Worm (Caenorhabditis elegans) whole organism, L4 larva: ENCODE data around the gene C30G12.4.

Experiments
- D1046.2 ChIP-seq: fragments of 200-800 bp; sonication (Bioruptor generic); IDR thresholded peaks from 2 replicates; pipeline ENCODE4 v1.3.6; 2022; ENCODE audit warnings: missing genetic modification characterization, missing compliant biosample characterization
- F10B5.3 ChIP-seq: sonication (generic microtip); optimal IDR thresholded peaks from 2 replicates; lab custom pipeline; 2016; ENCODE audit warnings: mild to moderate bottlenecking, missing genetic modification characterization, missing compliant biosample characterization
- T26A8.4 ChIP-seq: fragments of 200-800 bp; sonication (Bioruptor generic); IDR thresholded peaks from 2 replicates; pipeline ENCODE4 v1.3.6; 2022; ENCODE audit warnings: missing genetic modification characterization, missing compliant biosample characterization
- Y105C5A.15 ChIP-seq: fragments of 200-800 bp; sonication (Bioruptor generic); IDR thresholded peaks from 2 replicates; pipeline ENCODE4 v1.3.6; 2022; ENCODE audit warnings: missing genetic modification characterization, missing compliant biosample characterization
- Y48G9A.11 ChIP-seq: fragments of 200-800 bp; sonication (Bioruptor generic); IDR thresholded peaks from 2 replicates; pipeline ENCODE4 v1.3.6; 2022; ENCODE audit warnings: missing genetic modification reagents, missing genetic modification characterization, missing compliant biosample characterization
- ceh-28 ChIP-seq: fragments of 150-350 bp; optimal IDR thresholded peaks from 2 replicates; lab custom pipeline; 2014; ENCODE audit warnings: missing biosample characterization, missing genetic modification reagents, missing genetic modification characterization
- ceh-32 ChIP-seq: sonication (generic microtip); optimal IDR thresholded peaks from 2 replicates; lab custom pipeline; 2016; ENCODE audit warnings: mild to moderate bottlenecking, missing genetic modification characterization, missing compliant biosample characterization; ENCODE audit not compliant: poor library complexity
- cey-2 ChIP-seq: sonication (generic microtip); optimal IDR thresholded peaks from 3 replicates; lab custom pipeline; 2017; ENCODE audit warnings: missing genetic modification characterization, mild to moderate bottlenecking, missing compliant biosample characterization, antibody characterized with exemption, borderline replicate concordance; ENCODE audit not compliant: insufficient read depth
- ctbp-1 ChIP-seq: fragments of 200-800 bp; sonication (Bioruptor generic); IDR thresholded peaks from 2 replicates; pipeline ENCODE4 v1.3.6; 2022; ENCODE audit warnings: missing genetic modification reagents, missing genetic modification characterization, missing compliant biosample characterization
- daf-16 ChIP-seq, 3 experiments: sonication (generic microtip); optimal IDR thresholded peaks; 2 replicates each; lab custom pipeline; 2016 to 2017; ENCODE audit warnings: missing genetic modification characterization in 3 of 3, missing genetic modification reagents in 3 of 3, mild to moderate bottlenecking in 2 of 3, missing compliant biosample characterization in 2 of 3, missing biosample characterization in 1 of 3, moderate library complexity in 1 of 3
- daf-8 ChIP-seq: fragments of 200-800 bp; sonication (Bioruptor generic); IDR thresholded peaks from 2 replicates; pipeline ENCODE4 v1.3.6; 2022; ENCODE audit warnings: missing genetic modification characterization, missing compliant biosample characterization
- dmd-6 ChIP-seq: fragments of 200-800 bp; sonication (Bioruptor generic); IDR thresholded peaks from 2 replicates; pipeline ENCODE4 v1.3.6; 2022; ENCODE audit warnings: missing genetic modification reagents, missing genetic modification characterization, missing compliant biosample characterization
- dve-1 ChIP-seq: sonication (generic microtip); optimal IDR thresholded peaks from 2 replicates; lab custom pipeline; 2017; ENCODE audit warnings: antibody characterized with exemption, mild to moderate bottlenecking, missing genetic modification characterization, missing compliant biosample characterization; ENCODE audit not compliant: insufficient read depth
- fkh-10 ChIP-seq: fragments of 150-350 bp; optimal IDR thresholded peaks from 2 replicates; lab custom pipeline; 2014; ENCODE audit warnings: missing biosample characterization, missing genetic modification reagents, missing genetic modification characterization
- gei-8 ChIP-seq: fragments of 200-800 bp; sonication (Bioruptor generic); optimal IDR thresholded peaks from 2 replicates; lab custom pipeline; 2018; ENCODE audit warnings: mild to moderate bottlenecking, missing genetic modification characterization, missing compliant biosample characterization
- hlh-11 ChIP-seq: fragments of 200-800 bp; sonication (Bioruptor generic); optimal IDR thresholded peaks from 2 replicates; lab custom pipeline; 2018; ENCODE audit warnings: mild to moderate bottlenecking, missing genetic modification characterization, missing compliant biosample characterization
- hlh-30 ChIP-seq: sonication (generic microtip); optimal IDR thresholded peaks from 2 replicates; lab custom pipeline; 2017; ENCODE audit warnings: antibody characterized with exemption, mild to moderate bottlenecking, missing genetic modification characterization, missing compliant biosample characterization; ENCODE audit not compliant: insufficient read depth
- lin-13 ChIP-seq: fragments of 150-350 bp; optimal IDR thresholded peaks from 2 replicates; lab custom pipeline; 2014; ENCODE audit warnings: missing biosample characterization, missing genetic modification reagents, missing genetic modification characterization
- lin-38 ChIP-seq: fragments of 200-800 bp; sonication (Bioruptor generic); IDR thresholded peaks from 2 replicates; pipeline ENCODE4 v1.3.6; 2022; ENCODE audit warnings: missing genetic modification reagents, missing genetic modification characterization, missing compliant biosample characterization
- lin-39 ChIP-seq: fragments of 150-350 bp; optimal IDR thresholded peaks from 2 replicates; lab custom pipeline; 2014; ENCODE audit warnings: missing biosample characterization, missing genetic modification reagents, missing genetic modification characterization
- lsy-2 ChIP-seq, 2 experiments: fragments of 150-350 bp in 1 of 2; sonication (generic microtip) in 1 of 2; optimal IDR thresholded peaks; 2 replicates each; lab custom pipeline; 2014 to 2017; ENCODE audit warnings: missing biosample characterization in 2 of 2, missing genetic modification characterization in 2 of 2
- madf-5 ChIP-seq, 2 experiments: fragments of 200-800 bp; sonication (Bioruptor generic); IDR thresholded peaks; 2 replicates each; pipeline ENCODE4 v1.3.6; 2022; ENCODE audit warnings: missing compliant biosample characterization in 2 of 2, missing genetic modification characterization in 2 of 2
- mdl-1 ChIP-seq, 2 experiments: fragments of 150-350 bp in 1 of 2; sonication (generic microtip) in 1 of 2; optimal IDR thresholded peaks; 2 replicates each; lab custom pipeline; 2014 to 2017; ENCODE audit warnings: missing biosample characterization in 2 of 2, missing genetic modification characterization in 2 of 2
- mdt-29 ChIP-seq: fragments of 200-800 bp; sonication (Bioruptor generic); IDR thresholded peaks from 2 replicates; pipeline ENCODE4 v1.3.6; 2022; ENCODE audit warnings: missing genetic modification reagents, missing genetic modification characterization, missing compliant biosample characterization
- mes-2 ChIP-seq: sonication (generic microtip); optimal IDR thresholded peaks from 2 replicates; lab custom pipeline; 2016; ENCODE audit warnings: missing genotype, mild to moderate bottlenecking, missing genetic modification characterization, missing compliant biosample characterization; ENCODE audit not compliant: poor library complexity, severe bottlenecking
- mxl-3 ChIP-seq: fragments of 200-800 bp; sonication (Bioruptor generic); optimal IDR thresholded peaks from 2 replicates; lab custom pipeline; 2018; ENCODE audit warnings: mild to moderate bottlenecking, missing genetic modification characterization, missing compliant biosample characterization
- nhr-10 ChIP-seq: fragments of 150-350 bp; optimal IDR thresholded peaks from 2 replicates; lab custom pipeline; 2014; ENCODE audit warnings: missing biosample characterization, missing genetic modification characterization
- nhr-102 ChIP-seq: sonication (generic microtip); optimal IDR thresholded peaks from 2 replicates; lab custom pipeline; 2016; ENCODE audit warnings: mild to moderate bottlenecking, missing genetic modification characterization, moderate library complexity, missing compliant biosample characterization
- nhr-111 ChIP-seq: fragments of 200-800 bp; sonication (Bioruptor generic); optimal IDR thresholded peaks from 2 replicates; lab custom pipeline; 2018; ENCODE audit warnings: mild to moderate bottlenecking, missing genetic modification characterization, missing compliant biosample characterization
- nhr-25 ChIP-seq: sonication (generic microtip); optimal IDR thresholded peaks from 2 replicates; lab custom pipeline; 2017; ENCODE audit warnings: missing genetic modification characterization, mild to moderate bottlenecking, missing compliant biosample characterization, antibody characterized with exemption, moderate library complexity, borderline replicate concordance; ENCODE audit not compliant: insufficient read depth
- nhr-28 ChIP-seq: fragments of 150-350 bp; optimal IDR thresholded peaks from 2 replicates; lab custom pipeline; 2014; ENCODE audit warnings: missing biosample characterization, missing genetic modification characterization
- nhr-41 ChIP-seq: fragments of 200-800 bp; sonication (Bioruptor generic); IDR thresholded peaks from 2 replicates; pipeline ENCODE4 v1.3.6; 2022; ENCODE audit warnings: missing genetic modification reagents, missing genetic modification characterization, missing compliant biosample characterization
- nhr-48 ChIP-seq: sonication (generic microtip); optimal IDR thresholded peaks from 2 replicates; lab custom pipeline; 2016; ENCODE audit warnings: mild to moderate bottlenecking, missing genetic modification characterization, missing compliant biosample characterization
- nhr-76 ChIP-seq: fragments of 150-350 bp; optimal IDR thresholded peaks from 2 replicates; lab custom pipeline; 2014; ENCODE audit warnings: missing biosample characterization, missing genetic modification characterization
- nhr-77 ChIP-seq: fragments of 150-350 bp; optimal IDR thresholded peaks from 2 replicates; lab custom pipeline; 2014; ENCODE audit warnings: missing biosample characterization, missing genetic modification characterization
- pha-4 ChIP-seq, 2 experiments: fragments of 150-350 bp in 1 of 2; fragments of 200-800 bp in 1 of 2; sonication (Bioruptor generic) in 1 of 2; IDR thresholded peaks in 1 of 2; optimal IDR thresholded peaks in 1 of 2; 2 replicates each; pipeline versions ENCODE4 v1.3.6 to Lab custom; 2014 to 2022; ENCODE audit warnings: missing genetic modification characterization in 2 of 2, missing genetic modification reagents in 2 of 2, missing biosample characterization in 1 of 2, missing compliant biosample characterization in 1 of 2
- pqm-1 ChIP-seq: sonication (generic microtip); optimal IDR thresholded peaks from 2 replicates; lab custom pipeline; 2017; ENCODE audit warnings: missing biosample characterization, missing genetic modification characterization
- set-16 ChIP-seq: fragments of 200-800 bp; sonication (Bioruptor generic); IDR thresholded peaks from 2 replicates; pipeline ENCODE4 v1.3.6; 2022; ENCODE audit warnings: missing genetic modification reagents, missing genetic modification characterization, missing compliant biosample characterization
- skn-1 ChIP-seq: fragments of 150-350 bp; optimal IDR thresholded peaks from 2 replicates; lab custom pipeline; 2014; ENCODE audit warnings: missing biosample characterization, missing genetic modification characterization
- snpc-4 ChIP-seq: fragments of 150-350 bp; optimal IDR thresholded peaks from 2 replicates; lab custom pipeline; 2014; ENCODE audit warnings: missing biosample characterization, missing genetic modification characterization
- spr-1 ChIP-seq: sonication (generic microtip); optimal IDR thresholded peaks from 2 replicates; lab custom pipeline; 2016; ENCODE audit warnings: mild to moderate bottlenecking, missing genetic modification characterization, missing compliant biosample characterization
- tag-97 ChIP-seq: fragments of 200-800 bp; sonication (Bioruptor generic); IDR thresholded peaks from 2 replicates; pipeline ENCODE4 v1.3.6; 2022; ENCODE audit warnings: missing genetic modification characterization, missing compliant biosample characterization
- unc-39 ChIP-seq: sonication (generic microtip); optimal IDR thresholded peaks from 2 replicates; lab custom pipeline; 2017; ENCODE audit warnings: missing biosample characterization, missing genetic modification characterization
- vab-7 ChIP-seq: fragments of 200-800 bp; sonication (Bioruptor generic); IDR thresholded peaks from 2 replicates; pipeline ENCODE4 v1.3.6; 2022; ENCODE audit warnings: missing genetic modification reagents, missing genetic modification characterization, missing compliant biosample characterization
- zfp-2 ChIP-seq: sonication (generic microtip); optimal IDR thresholded peaks from 2 replicates; lab custom pipeline; 2016; ENCODE audit warnings: mild to moderate bottlenecking, missing genetic modification characterization, missing compliant biosample characterization

C30G12.4 gene

DNA sequence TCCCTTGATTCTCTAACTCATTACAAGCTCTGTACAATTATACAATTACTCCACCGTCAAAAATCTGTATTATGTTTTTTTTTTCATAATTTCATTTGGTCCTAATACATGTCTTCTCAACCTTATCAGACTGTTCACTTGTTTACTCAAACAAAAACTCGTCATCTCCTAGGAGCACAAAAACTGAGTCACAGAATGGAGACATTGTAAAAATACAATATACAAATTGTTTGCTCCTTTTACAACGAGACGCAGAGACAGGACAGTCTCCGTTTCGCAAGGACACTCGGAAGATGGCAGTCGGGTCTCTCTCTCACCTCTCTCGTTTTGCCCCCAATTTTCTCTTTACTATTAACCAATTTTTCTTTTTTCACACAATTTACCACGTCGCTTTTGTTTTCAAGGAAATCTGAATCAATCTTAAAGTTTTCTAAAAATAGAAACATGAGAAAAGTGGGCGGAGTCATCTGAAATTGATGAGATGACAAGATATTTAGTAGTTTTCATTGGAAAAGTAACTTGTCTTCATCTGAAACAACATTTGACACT, 6.3 kb upstream of the C30G12.4 start, which contains the start of gene F32A5.8 (continued):
- TF ChIP-seq mxl-3 (no peak), T26A8.4 (no peak), pqm-1 (peak; percentile 69), nhr-111 (GFP tag; lab: Kevin White, UChicago) (no peak), hlh-30 (tag; lab: Kevin White, UChicago) (peak; percentile 0), Y48G9A.11 (GFP tag; lab: Robert Waterston, UW) (no peak), pha-4 (GFP tag; IDR thresholded peaks at IDR 0.05; lab: Robert Waterston, UW) (no peak), pha-4 (tag; optimal IDR thresholded peaks at IDR 0.05; lab: Kevin White, UChicago) (peak; percentile 81), set-16 (GFP tag; lab: Robert Waterston, UW) (no peak), daf-16 (GFP tag; optimal IDR thresholded peaks at IDR 0.05; lab: Kevin White, UChicago) (no peak), daf-16 (tag; optimal IDR thresholded peaks at IDR 0.05; lab: Kevin White, UChicago) (peak; percentile 88), ceh-28 (tag; lab: Kevin White, UChicago) (no peak), nhr-76 (tag; lab: Kevin White, UChicago) (no peak)

DNA sequence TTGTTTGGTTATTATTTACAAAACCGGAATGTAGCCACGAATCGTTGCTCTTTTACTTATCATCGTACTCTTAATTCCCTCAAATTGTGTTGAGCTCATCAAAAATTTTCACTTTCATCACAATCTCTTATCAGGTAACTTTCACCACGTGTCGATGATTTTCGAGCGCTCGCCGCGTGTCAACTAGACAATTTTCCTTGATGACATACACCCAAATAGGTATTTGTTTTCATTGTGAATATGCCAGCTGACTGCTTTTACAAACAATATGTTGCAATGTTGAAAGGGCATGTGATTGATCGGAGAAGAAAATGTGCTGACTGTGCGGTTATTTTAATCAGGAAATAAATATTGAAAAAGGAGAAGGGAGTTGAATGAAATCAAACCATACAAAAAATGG, 2.7 kb downstream of the C30G12.4 start:
- TF ChIP-seq unc-39 (tag; lab: Kevin White, UChicago) = no peak
- no peak for TF ChIP-seq ceh-28 (tag; lab: Kevin White, UChicago)
- no peak for TF ChIP-seq Y105C5A.15 (GFP tag; lab: Robert Waterston, UW)
- TF ChIP-seq daf-16 (GFP tag; optimal IDR thresholded peaks at IDR 0.05; lab: Kevin White, UChicago) = no peak
- TF ChIP-seq daf-16 (tag; optimal IDR thresholded peaks at IDR 0.05; lab: Kevin White, UChicago) = peak; percentile 93
- no peak for TF ChIP-seq snpc-4
- TF ChIP-seq vab-7 (GFP tag; lab: Robert Waterston, UW) = no peak
- TF ChIP-seq mes-2 (tag; lab: Kevin White, UChicago) = no peak
- TF ChIP-seq gei-8 (GFP tag; lab: Kevin White, UChicago) = no peak
- TF ChIP-seq mdt-29 (GFP tag; lab: Robert Waterston, UW) = no peak
- TF ChIP-seq madf-5 (GFP tag; IDR thresholded peaks at IDR 0.05; lab: Robert Waterston, UW) = no peak
- no peak for TF ChIP-seq set-16 (GFP tag; lab: Robert Waterston, UW)
- no peak for TF ChIP-seq nhr-10 (tag; lab: Kevin White, UChicago)
- TF ChIP-seq nhr-102 (tag; lab: Kevin White, UChicago) = peak; percentile 60
- TF ChIP-seq cey-2 (tag; lab: Kevin White, UChicago) = no peak
- peak; percentile 72 for TF ChIP-seq hlh-30 (tag; lab: Kevin White, UChicago)
- TF ChIP-seq hlh-11 (tag; lab: Kevin White, UChicago) = peak; percentile 77
- no peak for TF ChIP-seq nhr-111 (GFP tag; lab: Kevin White, UChicago)
- TF ChIP-seq nhr-28 (tag; lab: Kevin White, UChicago) = peak; percentile 85
- TF ChIP-seq ctbp-1 (GFP tag; lab: Robert Waterston, UW) = no peak
- no peak for TF ChIP-seq fkh-10
- TF ChIP-seq F10B5.3 (tag; lab: Kevin White, UChicago) = no peak
- TF ChIP-seq skn-1 (tag; lab: Kevin White, UChicago) = no peak
- peak; percentile 71 for TF ChIP-seq nhr-77
- TF ChIP-seq dve-1 (tag; lab: Kevin White, UChicago) = peak; percentile 65
- TF ChIP-seq lin-13 (GFP tag; lab: Kevin White, UChicago) = no peak
- peak; percentile 70 for TF ChIP-seq pqm-1
- TF ChIP-seq D1046.2 (GFP tag; lab: Robert Waterston, UW) = no peak
- TF ChIP-seq Y48G9A.11 (GFP tag; lab: Robert Waterston, UW) = no peak
- TF ChIP-seq daf-8 = no peak
- TF ChIP-seq nhr-48 = peak; percentile 21
- no peak for TF ChIP-seq spr-1 (tag; lab: Kevin White, UChicago)
- TF ChIP-seq dmd-6 (GFP tag; lab: Robert Waterston, UW) = peak; percentile 87
- TF ChIP-seq lin-38 (GFP tag; lab: Robert Waterston, UW) = no peak
- no peak for TF ChIP-seq zfp-2 (tag; lab: Kevin White, UChicago)
- peak; percentile 48 for TF ChIP-seq mxl-3
- no peak for TF ChIP-seq nhr-41 (GFP tag; lab: Robert Waterston, UW)
- TF ChIP-seq ceh-32 (tag; lab: Kevin White, UChicago) = no peak
- no peak for TF ChIP-seq nhr-25 (tag; lab: Kevin White, UChicago)
- TF ChIP-seq lin-39 (tag; lab: Kevin White, UChicago) = no peak
- no peak for TF ChIP-seq lsy-2 (tag; optimal IDR thresholded peaks at IDR 0.05; lab: Kevin White, UChicago)
- peak in 1 of 2 experiments; percentile 68 for TF ChIP-seq mdl-1 (tag; optimal IDR thresholded peaks at IDR 0.05; lab: Kevin White, UChicago)
- TF ChIP-seq tag-97 (GFP tag; lab: Robert Waterston, UW) = no peak
